Fruit fly (Drosophila melanogaster) whole organism, wandering third instar larva: ENCODE results near the gene Spn85F.

Experiments used
- Abd-B ChIP-seq: fragments of >200 bp; optimal IDR thresholded peaks from 2 replicates; lab custom pipeline; 2017; ENCODE audit warnings: missing biosample characterization, missing genetic modification characterization
- CG32264 ChIP-seq: fragments of 200-800 bp; sonication (Bioruptor generic); optimal IDR thresholded peaks from 2 replicates; lab custom pipeline; 2016; ENCODE audit warnings: missing biosample characterization, missing genetic modification characterization
- CG9705 ChIP-seq: fragments of 200-800 bp; sonication (Bioruptor generic); optimal IDR thresholded peaks from 2 replicates; lab custom pipeline; 2018; ENCODE audit warnings: missing biosample characterization, mild to moderate bottlenecking, missing genetic modification characterization
- CrebA ChIP-seq: fragments of 200-800 bp; sonication (Bioruptor generic); optimal IDR thresholded peaks from 2 replicates; lab custom pipeline; 2016; ENCODE audit warnings: missing biosample characterization, mild to moderate bottlenecking, missing genetic modification characterization, borderline replicate concordance
- Dfd ChIP-seq: fragments of >200 bp; optimal IDR thresholded peaks from 2 replicates; lab custom pipeline; 2017; ENCODE audit warnings: missing biosample characterization, missing genetic modification characterization
- Dif ChIP-seq: fragments of 200-275, 200-300 bp; sonication (Bioruptor generic); optimal IDR thresholded peaks from 2 replicates; lab custom pipeline; 2018; ENCODE audit warnings: missing biosample characterization, missing genetic modification characterization; ENCODE audit not compliant: partially characterized antibody
- GATAd ChIP-seq: sonication (Bioruptor generic); optimal IDR thresholded peaks from 2 replicates; lab custom pipeline; 2016; ENCODE audit warnings: missing biosample characterization, missing genetic modification characterization
- HLH106 ChIP-seq: fragments of 200-800 bp; optimal IDR thresholded peaks from 3 replicates; lab custom pipeline; 2019; ENCODE audit warnings: missing biosample characterization, mild to moderate bottlenecking, missing genetic modification characterization, moderate library complexity
- Hnf4 ChIP-seq: fragments of 200-800 bp; sonication (Bioruptor generic); optimal IDR thresholded peaks from 2 replicates; lab custom pipeline; 2016; ENCODE audit warnings: missing biosample characterization, mild to moderate bottlenecking, missing genetic modification characterization
- Hr78 ChIP-seq: fragments of >200 bp; optimal IDR thresholded peaks from 2 replicates; lab custom pipeline; 2017; ENCODE audit warnings: missing biosample characterization, missing genetic modification characterization
- Hr83 ChIP-seq: fragments of 200-300 bp; sonication (Bioruptor generic); optimal IDR thresholded peaks from 2 replicates; lab custom pipeline; 2016; ENCODE audit warnings: missing biosample characterization, mild to moderate bottlenecking, missing genetic modification characterization, moderate library complexity; ENCODE audit not compliant: poor library complexity, severe bottlenecking
- Jra ChIP-seq: sonication (Bioruptor generic); optimal IDR thresholded peaks from 2 replicates; lab custom pipeline; 2016; ENCODE audit warnings: missing biosample characterization, missing genetic modification characterization
- Mio ChIP-seq: sonication (Bioruptor generic); optimal IDR thresholded peaks from 2 replicates; lab custom pipeline; 2016; ENCODE audit warnings: missing biosample characterization, missing genetic modification characterization
- Myc ChIP-seq: fragments of >200 bp; optimal IDR thresholded peaks from 2 replicates; lab custom pipeline; 2017
- N ChIP-seq: fragments of >200 bp; optimal IDR thresholded peaks from 2 replicates; lab custom pipeline; 2018; ENCODE audit warnings: missing biosample characterization, missing external identifiers, missing genetic modification characterization
- OdsH ChIP-seq: fragments of 200-800 bp; sonication (Bioruptor generic); optimal IDR thresholded peaks from 2 replicates; lab custom pipeline; 2016; ENCODE audit warnings: missing biosample characterization, mild to moderate bottlenecking, missing genetic modification characterization
- Rel ChIP-seq, 2 experiments: fragments of 200-800 bp; sonication (Bioruptor generic) in 1 of 2; optimal IDR thresholded peaks; 2 replicates in 1 of 2; 3 replicates in 1 of 2; lab custom pipeline; 2016 to 2019; ENCODE audit warnings: mild to moderate bottlenecking in 2 of 2, missing biosample characterization in 2 of 2, missing genetic modification characterization in 2 of 2, moderate library complexity in 1 of 2
- Sp1 ChIP-seq: fragments of 200-800 bp; sonication (Bioruptor generic); optimal IDR thresholded peaks from 3 replicates; lab custom pipeline; 2019; ENCODE audit warnings: missing biosample characterization, mild to moderate bottlenecking, missing genetic modification characterization, moderate library complexity
- Vsx2 ChIP-seq: fragments of 200-300, 225-300 bp; sonication (Bioruptor generic); optimal IDR thresholded peaks from 2 replicates; lab custom pipeline; 2018; ENCODE audit warnings: missing biosample characterization, missing genetic modification characterization; ENCODE audit not compliant: partially characterized antibody
- br ChIP-seq: fragments of 200-800 bp; sonication (Bioruptor generic); optimal IDR thresholded peaks from 2 replicates; lab custom pipeline; 2016; ENCODE audit warnings: missing biosample characterization, missing genetic modification characterization
- brk ChIP-seq: fragments of 200-800 bp; sonication (Bioruptor generic); optimal IDR thresholded peaks from 2 replicates; lab custom pipeline; 2016; ENCODE audit warnings: missing biosample characterization, mild to moderate bottlenecking, missing genetic modification characterization
- dl ChIP-seq, 2 experiments: fragments of 175-275, 200-275 bp in 1 of 2; fragments of 200-275 bp in 1 of 2; sonication (Bioruptor generic); optimal IDR thresholded peaks; lab custom pipeline; 2018; ENCODE audit warnings: mild to moderate bottlenecking in 2 of 2, missing biosample characterization in 2 of 2, missing genetic modification characterization in 2 of 2, moderate library complexity in 2 of 2; ENCODE audit not compliant: partially characterized antibody in 2 of 2, insufficient read depth in 1 of 2
- dmrt93B ChIP-seq: fragments of 200-800 bp; sonication (Bioruptor generic); optimal IDR thresholded peaks from 2 replicates; lab custom pipeline; 2018; ENCODE audit warnings: missing biosample characterization, mild to moderate bottlenecking, missing genetic modification characterization
- dsf ChIP-seq: sonication (Bioruptor generic); optimal IDR thresholded peaks from 2 replicates; lab custom pipeline; 2016; ENCODE audit warnings: missing biosample characterization, missing genetic modification characterization, borderline replicate concordance
- ey ChIP-seq: fragments of 200-800 bp; sonication (Bioruptor generic); optimal IDR thresholded peaks from 2 replicates; lab custom pipeline; 2016; ENCODE audit warnings: missing biosample characterization, missing genetic modification characterization
- fru ChIP-seq: fragments of 200-800 bp; sonication (Bioruptor generic); optimal IDR thresholded peaks from 3 replicates; lab custom pipeline; 2016; ENCODE audit warnings: missing biosample characterization, mild to moderate bottlenecking, missing genetic modification characterization
- h ChIP-seq: fragments of 200-800 bp; sonication (Bioruptor generic); optimal IDR thresholded peaks from 3 replicates; lab custom pipeline; 2016; ENCODE audit warnings: missing biosample characterization, mild to moderate bottlenecking, missing genetic modification characterization
- jim ChIP-seq: fragments of 175-275, 200-325 bp; sonication (Bioruptor generic); optimal IDR thresholded peaks from 2 replicates; lab custom pipeline; 2016; ENCODE audit warnings: missing biosample characterization, mild to moderate bottlenecking, missing genetic modification characterization
- rgr ChIP-seq: fragments of 200-800 bp; sonication (Bioruptor generic); optimal IDR thresholded peaks from 3 replicates; lab custom pipeline; 2016; ENCODE audit warnings: missing biosample characterization, mild to moderate bottlenecking, missing genetic modification characterization
- sage ChIP-seq: fragments of 200-800 bp; sonication (Bioruptor generic); optimal IDR thresholded peaks from 2 replicates; lab custom pipeline; 2016; ENCODE audit warnings: missing biosample characterization, mild to moderate bottlenecking, missing genetic modification characterization
- sv ChIP-seq: fragments of 200-800 bp; sonication (Bioruptor generic); optimal IDR thresholded peaks from 3 replicates; lab custom pipeline; 2016; ENCODE audit warnings: missing biosample characterization, missing genetic modification characterization
- tai ChIP-seq: sonication (Bioruptor generic); optimal IDR thresholded peaks from 2 replicates; lab custom pipeline; 2016; ENCODE audit warnings: missing biosample characterization, missing genetic modification characterization
- woc ChIP-seq: sonication (Bioruptor generic); optimal IDR thresholded peaks from 2 replicates; lab custom pipeline; 2016; ENCODE audit warnings: missing biosample characterization, mild to moderate bottlenecking, missing genetic modification characterization

Spn85F gene

dm6 chr3R:10024032-10024712 lies 27.2 kb downstream of the Spn85F start:
- TF ChIP-seq rgr (GFP tag; lab: Kevin White, UChicago) (no peak), fru (GFP tag; lab: Kevin White, UChicago) (peak; percentile 13), h (GFP tag; lab: Kevin White, UChicago) (peak; percentile 28), OdsH (no peak), br (GFP tag; lab: Kevin White, UChicago) (peak; percentile 9), tai (GFP tag; lab: Kevin White, UChicago) (no peak)

DNA sequence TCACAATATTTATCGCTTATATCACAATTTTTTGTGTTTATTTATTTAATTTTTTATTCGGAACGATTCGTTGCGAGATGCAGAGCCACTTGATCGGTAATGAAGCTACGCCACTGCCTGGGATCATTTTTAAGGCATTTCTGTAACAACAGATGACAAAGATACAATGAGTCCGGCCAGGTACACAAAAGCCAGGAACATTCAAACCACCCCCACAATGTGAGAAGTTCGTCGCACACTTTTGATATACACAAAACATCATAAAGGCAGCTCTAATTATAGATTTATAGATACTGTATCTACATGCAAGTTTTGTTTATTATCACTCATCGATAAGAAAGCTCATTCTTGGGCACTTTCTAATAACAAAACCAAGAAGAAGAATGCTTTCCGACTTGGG lies 28.1 kb downstream of the Spn85F start, which contains the start of gene CG31407:
Gene CG31407 (minus strand): TSS at position 101 of the 400 bp plus-strand sequence.
- TF ChIP-seq CG9705 (GFP tag; lab: Kevin White, UChicago), result no peak
- no peak for TF ChIP-seq brk
- TF ChIP-seq Dfd (GFP tag; lab: Kevin White, UChicago), result no peak
- no peak for TF ChIP-seq jim (GFP tag; lab: Kevin White, UChicago)
- TF ChIP-seq Abd-B (GFP tag; lab: Kevin White, UChicago), result no peak
- TF ChIP-seq Hr83 (GFP tag; lab: Kevin White, UChicago), result no peak

DNA sequence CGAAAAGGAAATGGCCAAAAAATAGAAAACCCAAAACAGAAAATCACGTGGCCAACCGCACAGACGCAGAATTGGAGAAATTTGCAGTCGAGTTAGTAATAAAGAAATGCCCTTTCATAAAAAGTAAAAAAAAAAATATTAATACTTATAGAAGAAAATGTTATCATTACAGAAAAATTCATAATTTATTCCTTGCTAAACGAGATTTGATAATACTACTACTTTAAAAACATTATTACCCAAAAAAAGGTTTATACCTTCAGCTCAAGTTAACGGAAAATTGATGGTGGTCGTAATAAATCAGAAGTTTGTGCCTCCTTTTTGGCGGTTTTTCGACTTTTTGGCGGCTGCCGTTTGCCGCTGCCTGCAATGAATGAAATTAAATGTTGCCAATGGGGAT lies 31.4 kb downstream of the Spn85F start:
- TF ChIP-seq Mio (GFP tag; lab: Kevin White, UChicago) (no peak), ey (GFP tag; lab: Kevin White, UChicago) (no peak), Jra (GFP tag; lab: Kevin White, UChicago) (no peak), sage (GFP tag; lab: Kevin White, UChicago) (no peak), CrebA (GFP tag; lab: Kevin White, UChicago) (no peak), woc (GFP tag; lab: Kevin White, UChicago) (no peak), dl (GFP tag; optimal IDR thresholded peaks at IDR 0.05; lab: Kevin White, UChicago; ENCODE audit: insufficient read depth in 1 of 2, partially characterized antibody in 2 of 2) (no peak)

- no peak for TF ChIP-seq N
- TF ChIP-seq Hr83 (GFP tag; lab: Kevin White, UChicago), result no peak
- no peak for TF ChIP-seq Hr78
- TF ChIP-seq Hnf4, result no peak
- TF ChIP-seq dmrt93B (GFP tag; lab: Kevin White, UChicago), result no peak
- no peak for TF ChIP-seq br (GFP tag; lab: Kevin White, UChicago)
- TF ChIP-seq h (GFP tag; lab: Kevin White, UChicago), result no peak
- no peak for TF ChIP-seq fru (GFP tag; lab: Kevin White, UChicago)
- TF ChIP-seq sv, result no peak
- TF ChIP-seq Dif (GFP tag; lab: Kevin White, UChicago), result no peak
- TF ChIP-seq Myc (lab: Kevin White, UChicago), result no peak
- no peak for TF ChIP-seq Dfd (GFP tag; lab: Kevin White, UChicago)
- TF ChIP-seq dsf (GFP tag; lab: Kevin White, UChicago), result no peak
- TF ChIP-seq tai (GFP tag; lab: Kevin White, UChicago), result no peak
- TF ChIP-seq jim (GFP tag; lab: Kevin White, UChicago), result no peak
- no peak for TF ChIP-seq CG9705 (GFP tag; lab: Kevin White, UChicago)
- TF ChIP-seq Vsx2 (GFP tag; lab: Kevin White, UChicago), result no peak
These were observed 34.5 kb downstream of the Spn85F start for dm6 chr3R:10031480-10031879.

DNA sequence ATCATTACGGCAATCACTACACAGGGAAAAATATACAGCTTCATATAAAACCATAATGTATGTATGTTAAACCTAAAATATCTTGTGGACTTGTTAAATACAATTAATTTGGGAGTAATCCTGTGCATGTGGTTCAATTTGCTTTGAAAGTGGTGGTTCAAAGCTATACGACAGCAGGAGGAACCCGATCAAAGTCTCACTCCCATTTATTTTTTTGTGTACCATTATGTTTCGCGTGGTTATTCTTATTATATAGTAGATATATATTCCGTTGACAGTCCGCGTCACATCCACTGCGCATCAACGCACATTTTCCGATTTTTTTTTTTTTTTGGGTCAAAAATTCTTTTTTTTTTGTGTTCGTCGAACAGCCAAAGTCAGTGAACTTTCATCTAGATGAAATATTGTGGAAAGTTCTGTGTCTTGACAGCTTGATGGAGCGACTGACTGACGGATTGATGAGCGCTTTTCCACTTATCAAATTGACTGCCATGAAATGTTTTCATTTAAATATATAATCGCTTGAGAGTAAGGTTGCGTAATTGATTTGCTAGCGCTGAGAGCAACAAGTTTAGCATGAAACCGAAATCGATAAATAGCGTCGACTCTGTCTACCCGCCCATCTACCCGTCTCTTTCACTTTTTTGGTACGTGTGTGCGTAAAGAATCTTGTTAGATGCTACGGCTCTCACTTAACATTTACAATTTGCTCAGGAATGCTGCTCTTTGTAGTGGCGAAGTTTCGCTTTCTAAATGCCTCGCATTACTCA lies 36.2 kb downstream of the Spn85F start:
- no peak for TF ChIP-seq HLH106 (tag; lab: Kevin White, UChicago)
- no peak for TF ChIP-seq Vsx2 (GFP tag; lab: Kevin White, UChicago)
- TF ChIP-seq CrebA (GFP tag; lab: Kevin White, UChicago), result no peak
- no peak for TF ChIP-seq GATAd (GFP tag; lab: Kevin White, UChicago)
- TF ChIP-seq sage (GFP tag; lab: Kevin White, UChicago), result no peak
- TF ChIP-seq Hr83 (GFP tag; lab: Kevin White, UChicago), result no peak
- no peak for TF ChIP-seq Myc (lab: Kevin White, UChicago)
- no peak for TF ChIP-seq Sp1 (GFP tag; lab: Kevin White, UChicago)
- no peak for TF ChIP-seq Rel (GFP tag; optimal IDR thresholded peaks at IDR 0.05; lab: Kevin White, UChicago)
- TF ChIP-seq Rel (tag; optimal IDR thresholded peaks at IDR 0.05; lab: Kevin White, UChicago), result no peak
- no peak for TF ChIP-seq OdsH
- TF ChIP-seq CG32264 (GFP tag; lab: Kevin White, UChicago), result no peak
- TF ChIP-seq, all 38 proteins: peak for 0
